Fruit fly (Drosophila melanogaster): ENCODE results near the gene CG6333.

Gene CG6333

dm6 chr3L:17513893-17514616 lies 28.0 kb upstream of the CG6333 start, which contains the start of the genes U4-U6-60K and CG7564 (continued):
- TF ChIP-seq Atf-2 (GFP tag; optimal IDR thresholded peaks at IDR 0.05): peak; percentile 32
- peak; percentile 52 for TF ChIP-seq Camta (GFP tag; optimal IDR thresholded peaks at IDR 0.05)
- TF ChIP-seq twi (tag; optimal IDR thresholded peaks at IDR 0.05): peak; percentile 14
- TF ChIP-seq HLHmδ (GFP tag; optimal IDR thresholded peaks at IDR 0.05): no peak
- no peak for TF ChIP-seq Neu2 (GFP tag; optimal IDR thresholded peaks at IDR 0.05; ENCODE audit: borderline replicate concordance)
- TF ChIP-seq CG10209 (GFP tag; optimal IDR thresholded peaks at IDR 0.05): peak; percentile 72
- TF ChIP-seq CG11247 (GFP tag; IDR thresholded peaks at IDR 0.05): 0 out of 2 replicates have a peak, but pooled peaks have one; percentile 43
- peak; percentile 15 for TF ChIP-seq crc (GFP tag; optimal IDR thresholded peaks at IDR 0.05)
- peak; percentile 67 for TF ChIP-seq ind (GFP tag; optimal IDR thresholded peaks at IDR 0.05)
- TF ChIP-seq CG14014 (GFP tag; IDR thresholded peaks at IDR 0.05): no peak; the same call in 1 of the 2 replicates
- peak; percentile 23 for TF ChIP-seq Side (GFP tag; optimal IDR thresholded peaks at IDR 0.05)
- peak; percentile 32 for TF ChIP-seq D19B (GFP tag; optimal IDR thresholded peaks at IDR 0.05)
- TF ChIP-seq shn (GFP tag; optimal IDR thresholded peaks at IDR 0.05): peak; percentile 5
- TF ChIP-seq CG2889 (GFP tag; IDR thresholded peaks at IDR 0.05): no peak
- TF ChIP-seq dmrt11E (tag; optimal IDR thresholded peaks at IDR 0.05): peak; percentile 42
- peak; percentile 71 for TF ChIP-seq CG9215 (GFP tag; IDR thresholded peaks at IDR 0.05)
- no peak for TF ChIP-seq Asciz (GFP tag; optimal IDR thresholded peaks at IDR 0.05)
- TF ChIP-seq scrt (GFP tag; optimal IDR thresholded peaks at IDR 0.05): no peak
- TF ChIP-seq ase (GFP tag; IDR thresholded peaks at IDR 0.05): peak; percentile 59; the same call in 2 of the 3 replicates
- TF ChIP-seq CG15479 (GFP tag; optimal IDR thresholded peaks at IDR 0.05): no peak
- TF ChIP-seq Ssrp (tag; optimal IDR thresholded peaks at IDR 0.05): peak; percentile 67
- peak in 1 of 2 experiments; percentile 14 for TF ChIP-seq insv (GFP tag; optimal IDR thresholded peaks at IDR 0.05)
- peak; percentile 58 for TF ChIP-seq Dek (tag; optimal IDR thresholded peaks at IDR 0.05)
- TF ChIP-seq CG31365 (tag; optimal IDR thresholded peaks at IDR 0.05): no peak
- no peak for TF ChIP-seq nom (GFP tag; optimal IDR thresholded peaks at IDR 0.05)
- TF ChIP-seq CG6689 (GFP tag; IDR thresholded peaks at IDR 0.05): no peak
- peak; percentile 56 for TF ChIP-seq CG33557 (GFP tag; optimal IDR thresholded peaks at IDR 0.05)
- TF ChIP-seq kah (GFP tag; optimal IDR thresholded peaks at IDR 0.05): no peak
- TF ChIP-seq CG8281 (tag; optimal IDR thresholded peaks at IDR 0.05): no peak
- peak; percentile 61 for TF ChIP-seq CG12942 (GFP tag; optimal IDR thresholded peaks at IDR 0.05)
- peak; percentile 77 for TF ChIP-seq CG9437 (GFP tag; optimal IDR thresholded peaks at IDR 0.05)
- TF ChIP-seq CG17568 (GFP tag; optimal IDR thresholded peaks at IDR 0.05): no peak
- no peak for TF ChIP-seq Optix (GFP tag; IDR thresholded peaks at IDR 0.05)
- TF ChIP-seq ac (GFP tag; optimal IDR thresholded peaks at IDR 0.05): no peak
- peak; percentile 64 for TF ChIP-seq NfI (GFP tag; optimal IDR thresholded peaks at IDR 0.05)
- TF ChIP-seq CkIIα-i1 (GFP tag; IDR thresholded peaks at IDR 0.05): no peak
- TF ChIP-seq gsb-n (tag; optimal IDR thresholded peaks at IDR 0.05): no peak
- TF ChIP-seq NC2α (GFP tag; optimal IDR thresholded peaks at IDR 0.05): no peak
- TF ChIP-seq Vsx1 (GFP tag; optimal IDR thresholded peaks at IDR 0.05): no peak
- TF ChIP-seq knrl (GFP tag; IDR thresholded peaks at IDR 0.05; ENCODE audit: partially characterized antibody): peak; percentile 99
- peak; percentile 38 for TF ChIP-seq Xrp1 (GFP tag; IDR thresholded peaks at IDR 0.05)
- 0 out of 2 replicates have a peak, but pooled peaks have one; percentile 30 for TF ChIP-seq H2.0 (GFP tag; IDR thresholded peaks at IDR 0.05)
- no peak for TF ChIP-seq TFAM (GFP tag; optimal IDR thresholded peaks at IDR 0.05)
- TF ChIP-seq CG10543 (GFP tag; optimal IDR thresholded peaks at IDR 0.05): peak; percentile 72
- TF ChIP-seq Hr3 (GFP tag; optimal IDR thresholded peaks at IDR 0.05): peak; percentile 81
- no peak for TF ChIP-seq E2f1 (GFP tag; IDR thresholded peaks at IDR 0.05)
- TF ChIP-seq cwo (GFP tag; optimal IDR thresholded peaks at IDR 0.05): no peak
- TF ChIP-seq Dp (GFP tag; optimal IDR thresholded peaks at IDR 0.05): no peak
- peak; percentile 38 for TF ChIP-seq Atf3 (GFP tag; optimal IDR thresholded peaks at IDR 0.05)

Measured in whole organism, embryonic.